Fruit fly (Drosophila melanogaster) whole organism, embryonic: ENCODE data around the gene CG11437.
A peak's percentile ranks its signal among the peaks of the same experiment; 100 is the strongest.

Source experiments
- Adf1 ChIP-seq: fragments of 200-800 bp; sonication (Bioruptor generic); IDR thresholded peaks from 2 replicates; pipeline ENCODE4 v1.3.6; 2022; ENCODE audit warnings: missing biosample characterization, missing genetic modification characterization
- Asciz ChIP-seq: fragments of 200-800 bp; sonication (Bioruptor generic); optimal IDR thresholded peaks from 2 replicates; lab custom pipeline; 2017; ENCODE audit warnings: missing biosample characterization, mild to moderate bottlenecking, missing genetic modification characterization, missing genetic modification reagents
- B-H1 ChIP-seq: fragments of 200-800 bp; sonication (Bioruptor generic); IDR thresholded peaks from 3 replicates; pipeline ENCODE4 v1.3.6; 2022; ENCODE audit warnings: missing biosample characterization, missing genetic modification characterization
- Blimp-1 ChIP-seq: fragments of 200-800 bp; sonication (Bioruptor generic); optimal IDR thresholded peaks from 3 replicates; lab custom pipeline; 2018; ENCODE audit warnings: missing biosample characterization, missing genetic modification characterization, mild to moderate bottlenecking, moderate library complexity, missing genetic modification reagents
- C15 ChIP-seq: fragments of 200-800 bp; sonication (Bioruptor generic); IDR thresholded peaks from 3 replicates; pipeline ENCODE4 v1.3.6; 2022; ENCODE audit warnings: missing biosample characterization, missing genetic modification characterization
- CG12219 ChIP-seq: fragments of 200-800 bp; sonication (Bioruptor generic); optimal IDR thresholded peaks from 3 replicates; lab custom pipeline; 2018; ENCODE audit warnings: missing biosample characterization, mild to moderate bottlenecking, missing genetic modification characterization
- CG1233 ChIP-seq: fragments of 200-800 bp; sonication (Bioruptor generic); optimal IDR thresholded peaks from 4 replicates; lab custom pipeline; 2018; ENCODE audit warnings: missing biosample characterization, mild to moderate bottlenecking, missing genetic modification characterization
- CG14441 ChIP-seq: fragments of 200-800 bp; sonication (Bioruptor generic); IDR thresholded peaks from 2 replicates; pipeline ENCODE4 v1.3.6; 2022; ENCODE audit warnings: missing biosample characterization, missing genetic modification characterization
- CG15514 ChIP-seq: fragments of 200-800 bp; sonication (Bioruptor generic); optimal IDR thresholded peaks from 3 replicates; lab custom pipeline; 2017; ENCODE audit warnings: missing biosample characterization, missing genetic modification characterization, mild to moderate bottlenecking, moderate library complexity, missing genetic modification reagents
- CG1603 ChIP-seq: fragments of 200-800 bp; sonication (Bioruptor generic); optimal IDR thresholded peaks from 2 replicates; lab custom pipeline; 2019; ENCODE audit warnings: missing biosample characterization, mild to moderate bottlenecking, missing genetic modification characterization, moderate library complexity
- CG17328 ChIP-seq: fragments of 200-800 bp; sonication (Bioruptor generic); IDR thresholded peaks from 2 replicates; pipeline ENCODE4 v1.3.6; 2022; ENCODE audit warnings: missing biosample characterization, missing genetic modification characterization
- CG17912 ChIP-seq: fragments of 200-800 bp; sonication (Bioruptor generic); optimal IDR thresholded peaks from 2 replicates; lab custom pipeline; 2018; ENCODE audit warnings: missing biosample characterization, mild to moderate bottlenecking, missing genetic modification characterization
- CG18764 ChIP-seq: fragments of 200-800 bp; sonication (Bioruptor generic); optimal IDR thresholded peaks from 3 replicates; lab custom pipeline; 2016; ENCODE audit warnings: missing biosample characterization, missing genetic modification characterization
- CG34224 ChIP-seq: fragments of 200-800 bp; sonication (Bioruptor generic); IDR thresholded peaks from 3 replicates; pipeline ENCODE4 v1.3.6; 2022; ENCODE audit warnings: missing biosample characterization, missing genetic modification characterization; ENCODE audit not compliant: partially characterized antibody
- CG4328 ChIP-seq: fragments of 200-800 bp; sonication (Bioruptor generic); optimal IDR thresholded peaks from 3 replicates; lab custom pipeline; 2017; ENCODE audit warnings: missing biosample characterization, missing genetic modification reagents, missing genetic modification characterization
- CG6689 ChIP-seq: fragments of 200-800 bp; sonication (Bioruptor generic); IDR thresholded peaks from 2 replicates; pipeline ENCODE4 v1.3.6; 2022; ENCODE audit warnings: missing biosample characterization, missing genetic modification characterization
- CG7745 ChIP-seq: fragments of 200-800 bp; sonication (Bioruptor generic); optimal IDR thresholded peaks from 2 replicates; lab custom pipeline; 2018; ENCODE audit warnings: missing biosample characterization, mild to moderate bottlenecking, missing genetic modification characterization, moderate library complexity
- CG7928 ChIP-seq: fragments of 200-800 bp; sonication (Bioruptor generic); optimal IDR thresholded peaks from 2 replicates; lab custom pipeline; 2017; ENCODE audit warnings: missing biosample characterization, mild to moderate bottlenecking, missing genetic modification characterization
- E2f2 ChIP-seq: fragments of 200-800 bp; sonication (Bioruptor generic); IDR thresholded peaks from 2 replicates; pipeline ENCODE4 v1.3.6; 2022; ENCODE audit warnings: missing biosample characterization, missing genetic modification characterization
- Jarid2 ChIP-seq: fragments of 200-800 bp; sonication (Bioruptor generic); optimal IDR thresholded peaks from 3 replicates; lab custom pipeline; 2017; ENCODE audit warnings: mild to moderate bottlenecking, missing biosample characterization, missing genetic modification reagents, missing genetic modification characterization
- Max ChIP-seq: fragments of 200-800 bp; sonication (Bioruptor generic); optimal IDR thresholded peaks from 2 replicates; lab custom pipeline; 2016; ENCODE audit warnings: missing biosample characterization, mild to moderate bottlenecking, missing genetic modification characterization
- Med ChIP-seq: fragments of 200-800 bp; sonication (Bioruptor generic); peaks from one replicate; lab custom pipeline; 2016; ENCODE audit warnings: missing biosample characterization, missing genetic modification characterization, mild to moderate bottlenecking, inconsistent platforms, moderate library complexity
- Meics ChIP-seq: fragments of 200-800 bp; sonication (Bioruptor generic); optimal IDR thresholded peaks from 2 replicates; lab custom pipeline; 2017; ENCODE audit warnings: missing biosample characterization, mild to moderate bottlenecking, missing genetic modification characterization
- Ptx1 ChIP-seq: fragments of 200-800 bp; sonication (Bioruptor generic); IDR thresholded peaks from 2 replicates; pipeline ENCODE4 v1.3.6; 2022; ENCODE audit warnings: missing biosample characterization, missing genetic modification characterization
- Xbp1 ChIP-seq: fragments of 200-800 bp; sonication (Bioruptor generic); optimal IDR thresholded peaks from 3 replicates; lab custom pipeline; 2016; ENCODE audit warnings: missing biosample characterization, mild to moderate bottlenecking, missing genetic modification characterization
- amos ChIP-seq: fragments of 200-800 bp; sonication (Bioruptor generic); IDR thresholded peaks from 2 replicates; pipeline ENCODE4 v1.3.6; 2022; ENCODE audit warnings: missing biosample characterization, missing genetic modification characterization; ENCODE audit not compliant: partially characterized antibody
- ato ChIP-seq: fragments of 200-800 bp; sonication (Bioruptor generic); IDR thresholded peaks from 2 replicates; pipeline ENCODE4 v1.3.6; 2022; ENCODE audit warnings: missing biosample characterization, missing genetic modification characterization; ENCODE audit not compliant: partially characterized antibody
- btn ChIP-seq: fragments of 200-800 bp; sonication (Bioruptor generic); optimal IDR thresholded peaks from 2 replicates; lab custom pipeline; 2016; ENCODE audit warnings: missing biosample characterization, missing genetic modification characterization
- cg ChIP-seq: fragments of 200-800 bp; sonication (Bioruptor generic); optimal IDR thresholded peaks from 3 replicates; lab custom pipeline; 2019; ENCODE audit warnings: missing biosample characterization, mild to moderate bottlenecking, missing genetic modification characterization, moderate library complexity
- chif ChIP-seq, 2 experiments: fragments of 200-800 bp; sonication (Bioruptor generic); optimal IDR thresholded peaks; 3 replicates each; lab custom pipeline; 2016; ENCODE audit warnings: missing biosample characterization in 2 of 2, missing genetic modification characterization in 2 of 2
- dysf ChIP-seq: fragments of 200-800 bp; sonication (Bioruptor generic); IDR thresholded peaks from 3 replicates; pipeline ENCODE4 v1.3.6; 2022; ENCODE audit warnings: missing biosample characterization, missing genetic modification characterization
- exex ChIP-seq: fragments of 200-800 bp; sonication (Bioruptor generic); optimal IDR thresholded peaks from 4 replicates; lab custom pipeline; 2018; ENCODE audit warnings: missing biosample characterization, mild to moderate bottlenecking, missing genetic modification characterization, moderate library complexity
- gsb ChIP-seq: fragments of 200-800 bp; sonication (Bioruptor generic); IDR thresholded peaks from 2 replicates; pipeline ENCODE4 v1.3.6; 2022; ENCODE audit warnings: missing biosample characterization, missing genetic modification characterization
- kah ChIP-seq: fragments of 200-800 bp; sonication (Bioruptor generic); optimal IDR thresholded peaks from 2 replicates; lab custom pipeline; 2018; ENCODE audit warnings: missing biosample characterization, mild to moderate bottlenecking, missing genetic modification characterization
- lov ChIP-seq, 2 experiments: fragments of 200-800 bp in 1 of 2; fragments of >200 bp in 1 of 2; sonication (Bioruptor generic) in 1 of 2; IDR thresholded peaks in 1 of 2; optimal IDR thresholded peaks in 1 of 2; 2 replicates in 1 of 2; 3 replicates in 1 of 2; pipeline versions ENCODE4 v1.3.6 to Lab custom; 2017 to 2022; ENCODE audit warnings: missing biosample characterization in 1 of 2, missing genetic modification characterization in 1 of 2
- nau ChIP-seq: fragments of 200-800 bp; sonication (Bioruptor generic); optimal IDR thresholded peaks from 3 replicates; lab custom pipeline; 2017; ENCODE audit warnings: missing biosample characterization, mild to moderate bottlenecking, missing genetic modification characterization, missing genetic modification reagents
- org-1 ChIP-seq: fragments of 200-800 bp; sonication (Bioruptor generic); optimal IDR thresholded peaks from 2 replicates; lab custom pipeline; 2017; ENCODE audit warnings: missing biosample characterization, missing genetic modification characterization
- pan ChIP-seq, 4 experiments: fragments of >200 bp in 3 of 4; fragments of 200-800 bp in 1 of 4; sonication (Bioruptor generic) in 1 of 4; optimal IDR thresholded peaks in 3 of 4; IDR thresholded peaks in 1 of 4; 2 replicates each; pipeline versions ENCODE4 v1.3.6 to Lab custom; 2017 to 2022; ENCODE audit warnings: missing biosample characterization in 2 of 4, missing genetic modification characterization in 2 of 4, mixed read lengths in 1 of 4
- pho ChIP-seq: fragments of 200-800 bp; sonication (Bioruptor generic); optimal IDR thresholded peaks from 2 replicates; lab custom pipeline; 2016; ENCODE audit warnings: missing biosample characterization, missing genetic modification characterization
- psq ChIP-seq: fragments of 200-800 bp; sonication (Bioruptor generic); optimal IDR thresholded peaks from 2 replicates; lab custom pipeline; 2017; ENCODE audit warnings: missing biosample characterization, missing genetic modification characterization
- sug ChIP-seq: fragments of 200-800 bp; optimal IDR thresholded peaks from 2 replicates; lab custom pipeline; 2019; ENCODE audit warnings: missing biosample characterization, mild to moderate bottlenecking, missing genetic modification characterization, moderate library complexity
- tin ChIP-seq: fragments of 200-800 bp; sonication (Bioruptor generic); optimal IDR thresholded peaks from 3 replicates; lab custom pipeline; 2016; ENCODE audit warnings: missing biosample characterization, missing genetic modification characterization
- tna ChIP-seq: fragments of 200-800 bp; sonication (Bioruptor generic); IDR thresholded peaks from 2 replicates; pipeline ENCODE4 v1.3.6; 2022; ENCODE audit warnings: missing biosample characterization, missing genetic modification characterization; ENCODE audit not compliant: partially characterized antibody
- trem ChIP-seq: fragments of 200-800 bp; optimal IDR thresholded peaks from 3 replicates; lab custom pipeline; 2019; ENCODE audit warnings: missing biosample characterization, mild to moderate bottlenecking, missing genetic modification characterization, moderate library complexity
- vvl ChIP-seq: fragments of 200-800 bp; sonication (Bioruptor generic); IDR thresholded peaks from 2 replicates; pipeline ENCODE4 v1.3.6; 2022; ENCODE audit warnings: missing biosample characterization, missing genetic modification characterization
- z ChIP-seq: fragments of 200-800 bp; sonication (Bioruptor generic); IDR thresholded peaks from 3 replicates; pipeline ENCODE4 v1.3.6; 2022; ENCODE audit warnings: missing biosample characterization, missing genetic modification characterization
- zen ChIP-seq: fragments of 200-800 bp; sonication (Bioruptor generic); optimal IDR thresholded peaks from 3 replicates; lab custom pipeline; 2018; ENCODE audit warnings: missing biosample characterization, mild to moderate bottlenecking, missing genetic modification characterization, moderate library complexity
- zfh2 ChIP-seq: fragments of 200-800 bp; sonication (Bioruptor generic); optimal IDR thresholded peaks from 2 replicates; lab custom pipeline; 2016; ENCODE audit warnings: missing biosample characterization, missing genetic modification characterization

CG11437 gene

DNA sequence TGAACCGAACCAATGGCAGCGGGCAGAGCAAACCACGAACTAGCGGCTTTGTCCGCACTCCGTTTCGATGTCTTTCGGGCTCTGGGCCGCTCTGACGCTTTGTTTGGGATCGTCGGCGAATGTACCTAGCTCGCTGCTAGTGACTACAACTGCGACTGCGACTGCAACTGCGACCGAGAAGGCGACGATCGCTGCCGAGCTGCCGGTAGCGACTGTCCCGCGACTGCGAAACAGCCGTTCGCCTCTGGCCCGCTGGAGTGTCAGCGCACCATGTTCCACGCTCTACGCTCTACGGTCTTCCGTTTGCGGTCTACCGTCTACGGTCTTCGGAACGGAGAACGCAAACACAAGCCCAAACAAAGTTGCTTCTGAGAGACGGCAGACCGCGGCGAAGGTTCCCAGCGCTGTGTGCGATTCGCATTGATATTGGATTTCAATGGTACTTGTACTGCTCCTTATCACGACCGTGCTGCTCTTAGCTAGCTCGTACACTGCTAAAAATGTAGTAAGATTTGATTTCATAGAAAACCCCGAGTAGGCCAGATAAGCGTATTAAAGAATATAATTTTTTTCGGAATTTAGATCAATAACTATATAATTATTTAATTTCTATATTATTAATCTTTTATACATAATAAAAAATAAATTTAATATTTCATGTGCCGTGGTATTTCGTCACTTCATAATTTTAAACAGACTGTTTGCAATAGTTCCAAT lies 7.6 kb upstream of the CG11437 start, which contains the start of gene laza (continued):
- TF ChIP-seq zfh2 (GFP tag; lab: Kevin White, UChicago) (no peak), gsb (GFP tag; lab: Robert Waterston, UW) (no peak), zen (tag; lab: Kevin White, UChicago) (no peak), amos (peak; percentile 31; the same call in 1 of the 2 replicates), CG12219 (GFP tag; lab: Kevin White, UChicago) (no peak), btn (GFP tag; lab: Kevin White, UChicago) (no peak), trem (tag; lab: Kevin White, UChicago) (no peak), Xbp1 (GFP tag; lab: Kevin White, UChicago) (no peak), pho (GFP tag; lab: Kevin White, UChicago) (no peak), cg (GFP tag; lab: Kevin White, UChicago) (no peak), C15 (GFP tag; lab: Robert Waterston, UW) (no peak), CG17328 (GFP tag; lab: Robert Waterston, UW) (no peak), ato (no peak), Blimp-1 (no peak), pan (optimal IDR thresholded peaks at IDR 0.05; lab: Kevin White, UChicago) (no peak), pan (GFP tag; optimal IDR thresholded peaks at IDR 0.05 in 1 of 2, IDR thresholded peaks at IDR 0.05 in 1 of 2) (no peak), dysf (GFP tag; lab: Robert Waterston, UW) (0 out of 3 replicates have a peak, but pooled peaks have one; percentile 18), B-H1 (GFP tag; lab: Robert Waterston, UW) (no peak), chif (GFP tag; optimal IDR thresholded peaks at IDR 0.05; lab: Kevin White, UChicago) (no peak), CG1233 (GFP tag; lab: Kevin White, UChicago) (no peak), exex (no peak), Asciz (GFP tag; lab: Kevin White, UChicago) (no peak), CG34224 (GFP tag; lab: Robert Waterston, UW) (peak; percentile 16; the same call in 1 of the 3 replicates), psq (GFP tag; lab: Kevin White, UChicago) (no peak), tin (GFP tag; lab: Kevin White, UChicago) (no peak), tna (no peak), Adf1 (GFP tag; lab: Robert Waterston, UW) (peak; percentile 93), CG7745 (no peak), Med (GFP tag; lab: Kevin White, UChicago) (peak; percentile 76), Ptx1 (GFP tag; lab: Robert Waterston, UW) (0 out of 2 replicates have a peak, but pooled peaks have one; percentile 19), CG18764 (GFP tag; lab: Kevin White, UChicago) (no peak), lov (optimal IDR thresholded peaks at IDR 0.05; lab: Kevin White, UChicago) (no peak), lov (GFP tag; IDR thresholded peaks at IDR 0.05; lab: Robert Waterston, UW) (no peak), CG1603 (no peak), kah (GFP tag; lab: Kevin White, UChicago) (no peak), CG7928 (GFP tag; lab: Kevin White, UChicago) (no peak), z (GFP tag; lab: Robert Waterston, UW) (no peak), nau (GFP tag; lab: Kevin White, UChicago) (peak; percentile 26), CG15514 (GFP tag; lab: Kevin White, UChicago) (peak; percentile 26), CG6689 (GFP tag; lab: Robert Waterston, UW) (no peak), Meics (GFP tag; lab: Kevin White, UChicago) (peak; percentile 82), CG14441 (GFP tag; lab: Robert Waterston, UW) (no peak), CG4328 (GFP tag; lab: Kevin White, UChicago) (no peak), CG17912 (GFP tag; lab: Kevin White, UChicago) (no peak), org-1 (GFP tag; lab: Kevin White, UChicago) (no peak), vvl (0 out of 2 replicates have a peak, but pooled peaks have one; percentile 20), E2f2 (no peak), sug (tag; lab: Kevin White, UChicago) (peak; percentile 70), Jarid2 (GFP tag; lab: Kevin White, UChicago) (peak; percentile 50), Max (GFP tag; lab: Kevin White, UChicago) (no peak)
